Fruit fly (Drosophila melanogaster): ENCODE data around the gene nmd.

nmd gene

DNA sequence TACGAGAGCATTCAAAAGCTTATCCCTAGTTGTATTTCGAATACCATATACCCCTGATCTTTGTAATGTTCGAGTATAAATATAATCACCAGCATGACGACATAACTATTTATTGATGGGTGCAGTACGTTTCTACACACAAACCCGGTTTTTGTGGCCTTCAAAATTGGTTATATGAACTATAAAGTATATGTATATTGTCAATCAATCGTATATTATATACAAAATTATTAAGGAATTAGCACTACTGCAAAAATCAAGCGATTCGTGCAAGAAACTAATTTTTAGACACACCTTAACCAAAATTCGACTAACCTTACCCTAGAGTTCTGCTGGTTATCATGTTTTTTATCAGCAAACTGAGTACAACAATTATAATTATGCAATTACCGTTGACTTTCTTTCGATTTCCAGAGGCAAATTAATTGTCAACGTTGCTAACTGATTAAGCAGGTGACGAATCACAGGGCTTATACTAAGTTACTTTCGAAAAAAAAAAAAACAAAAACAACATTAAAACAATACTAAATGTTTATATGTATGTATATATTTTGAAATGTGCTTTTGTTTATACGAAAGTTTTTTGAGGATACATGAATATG, 16.5 kb upstream of the nmd start (continued):
- no peak for TF ChIP-seq Hr3 (GFP tag; optimal IDR thresholded peaks at IDR 0.05)
- TF ChIP-seq sug (tag; optimal IDR thresholded peaks at IDR 0.05), result no peak
- TF ChIP-seq ewg (GFP tag; optimal IDR thresholded peaks at IDR 0.05), result no peak
- no peak for TF ChIP-seq Fer3 (tag; optimal IDR thresholded peaks at IDR 0.05)
- no peak for TF ChIP-seq cad (GFP tag; optimal IDR thresholded peaks at IDR 0.05)
- TF ChIP-seq Spps (tag; optimal IDR thresholded peaks at IDR 0.05), result no peak
- TF ChIP-seq CG4328 (GFP tag; optimal IDR thresholded peaks at IDR 0.05), result no peak
- TF ChIP-seq sisA (GFP tag; IDR thresholded peaks at IDR 0.05), result no peak
- no peak for TF ChIP-seq Scr (GFP tag; IDR thresholded peaks at IDR 0.05; ENCODE audit: partially characterized antibody)

DNA sequence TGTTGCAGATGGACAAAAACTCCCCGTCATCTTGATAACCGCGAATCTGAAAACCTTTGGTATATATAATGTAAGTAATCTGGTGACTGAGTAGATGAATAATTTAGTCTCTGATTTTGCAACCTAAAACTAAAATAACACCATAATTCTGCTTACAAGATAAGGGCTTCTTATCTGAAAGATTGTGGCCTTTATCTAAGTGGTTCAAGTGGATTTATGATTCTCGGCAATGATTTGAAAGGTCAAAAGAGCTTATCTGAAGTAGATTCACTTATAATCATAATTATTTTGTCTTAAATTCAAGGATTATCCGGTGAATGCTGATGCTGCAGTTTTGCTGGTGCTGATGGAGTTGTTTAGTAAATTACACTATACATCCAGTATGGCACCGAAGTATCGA, 12.1 kb upstream of the nmd start:
- TF ChIP-seq Med (GFP tag) (peak; percentile 6), CG1602 (GFP tag; optimal IDR thresholded peaks at IDR 0.05) (no peak), E2f2 (GFP tag; IDR thresholded peaks at IDR 0.05) (no peak), CG34376 (GFP tag; optimal IDR thresholded peaks at IDR 0.05) (peak; percentile 82), sens-2 (GFP tag; IDR thresholded peaks at IDR 0.05) (no peak), Ada2b (GFP tag; IDR thresholded peaks at IDR 0.05) (no peak), Opbp (GFP tag; IDR thresholded peaks at IDR 0.05; ENCODE audit: partially characterized antibody) (no peak), cas (GFP tag; IDR thresholded peaks at IDR 0.05) (no peak), so (GFP tag; IDR thresholded peaks at IDR 0.05) (no peak), CG15479 (GFP tag; optimal IDR thresholded peaks at IDR 0.05) (peak; percentile 66), grn (GFP tag; optimal IDR thresholded peaks at IDR 0.05) (peak; percentile 45), chinmo (GFP tag; IDR thresholded peaks at IDR 0.05; ENCODE audit: partially characterized antibody) (0 out of 4 replicates have a peak, but pooled peaks have one; percentile 21), CG32767 (GFP tag; IDR thresholded peaks at IDR 0.05) (no peak), CG10543 (GFP tag; optimal IDR thresholded peaks at IDR 0.05) (no peak), Mad (GFP tag; optimal IDR thresholded peaks at IDR 0.05) (no peak), al (GFP tag; IDR thresholded peaks at IDR 0.05) (no peak), caup (GFP tag; optimal IDR thresholded peaks at IDR 0.05; ENCODE audit: severe bottlenecking) (no peak), CG31365 (tag; optimal IDR thresholded peaks at IDR 0.05) (no peak), lbe (GFP tag; optimal IDR thresholded peaks at IDR 0.05) (no peak), exex (tag; optimal IDR thresholded peaks at IDR 0.05) (peak; percentile 83), sug (tag; optimal IDR thresholded peaks at IDR 0.05) (peak; percentile 16), CG1647 (GFP tag; optimal IDR thresholded peaks at IDR 0.05) (no peak), nmo (GFP tag; optimal IDR thresholded peaks at IDR 0.05) (no peak), schlank (tag; optimal IDR thresholded peaks at IDR 0.05) (no peak), HmgD (GFP tag; optimal IDR thresholded peaks at IDR 0.05) (no peak), Six4 (GFP tag; optimal IDR thresholded peaks at IDR 0.05) (no peak), eve (GFP tag; optimal IDR thresholded peaks at IDR 0.05) (peak in 1 of 2 experiments; percentile 46), Mrtf (GFP tag; IDR thresholded peaks at IDR 0.05) (no peak), Dbx (GFP tag; IDR thresholded peaks at IDR 0.05) (no peak), NK7.1 (GFP tag; optimal IDR thresholded peaks at IDR 0.05) (no peak), Hr78 (GFP tag; optimal IDR thresholded peaks at IDR 0.05) (peak in 1 of 2 experiments; percentile 55), CG10979 (tag; optimal IDR thresholded peaks at IDR 0.05) (no peak), crp (GFP tag; optimal IDR thresholded peaks at IDR 0.05) (no peak), ftz-f1 (GFP tag; optimal IDR thresholded peaks at IDR 0.05) (no peak), CG16815 (GFP tag; optimal IDR thresholded peaks at IDR 0.05) (no peak), CG10267 (tag; optimal IDR thresholded peaks at IDR 0.05) (no peak), yki (optimal IDR thresholded peaks at IDR 0.05) (no peak), ewg (GFP tag; optimal IDR thresholded peaks at IDR 0.05) (no peak), E2f1 (GFP tag; IDR thresholded peaks at IDR 0.05) (no peak), Chrac-16 (GFP tag; optimal IDR thresholded peaks at IDR 0.05) (no peak), Antp (GFP tag; optimal IDR thresholded peaks at IDR 0.05) (no peak), Eip74EF (GFP tag; optimal IDR thresholded peaks at IDR 0.05) (peak in 1 of 2 experiments; percentile 7)
